Worm (Caenorhabditis elegans) whole organism, late embryonic: Measurements from ENCODE around the gene Y37A1B.7.

Experiments used
- madf-2 ChIP-seq: sonication (generic microtip); optimal IDR thresholded peaks from 2 replicates; lab custom pipeline; 2017; ENCODE audit warnings: missing genetic modification characterization, missing compliant biosample characterization
- unc-3 ChIP-seq, 2 experiments: fragments of 200-800 bp in 1 of 2; sonication (Bioruptor generic) in 1 of 2; sonication (generic microtip) in 1 of 2; conservative IDR thresholded peaks in 1 of 2; optimal IDR thresholded peaks in 1 of 2; 2 replicates each; pipeline versions ENCODE4 v1.3.6 to Lab custom; 2016 to 2022; ENCODE audit warnings: missing compliant biosample characterization in 2 of 2, missing genetic modification characterization in 2 of 2, missing genetic modification reagents in 1 of 2
- unc-55 ChIP-seq: sonication (generic microtip); optimal IDR thresholded peaks from 2 replicates; lab custom pipeline; 2017; ENCODE audit warnings: missing biosample characterization, missing genetic modification reagents, missing genetic modification characterization

DNA sequence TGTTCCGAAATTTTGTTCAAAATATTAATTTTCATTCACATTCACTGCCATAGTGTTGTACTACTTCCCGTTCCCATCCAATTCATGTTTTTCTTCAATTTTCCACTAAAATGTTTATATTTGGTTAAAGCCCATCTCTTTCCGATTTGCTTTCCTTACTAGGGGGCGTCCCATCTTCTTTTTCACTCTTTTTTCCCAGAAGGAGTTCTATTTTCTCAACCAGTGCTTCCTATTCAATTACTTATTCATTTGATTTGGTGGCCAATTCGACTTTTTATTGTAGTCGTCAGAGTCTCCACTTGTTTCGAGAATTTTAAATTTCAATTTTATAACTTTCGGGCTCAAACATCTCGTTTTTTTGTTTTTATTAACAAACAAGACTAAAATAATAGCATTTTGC lies 41.8 kb downstream of the Y37A1B.7 start:
- TF ChIP-seq unc-55 (GFP tag; lab: Kevin White, UChicago) (no peak), unc-3 (GFP tag; conservative IDR thresholded peaks at IDR 0.05; lab: Robert Waterston, UW) (no peak), unc-3 (tag; optimal IDR thresholded peaks at IDR 0.05; lab: Kevin White, UChicago) (no peak), madf-2 (no peak)
